Worm (Caenorhabditis elegans) whole organism, L2 larva: Measurements from ENCODE around the gene nspg-6.

Source experiments
- C34F6.9 ChIP-seq: fragments of 150-350 bp; optimal IDR thresholded peaks from 2 replicates; lab custom pipeline; 2014; ENCODE audit warnings: missing biosample characterization, missing genetic modification characterization
- F13H6.1 ChIP-seq: sonication (generic microtip); optimal IDR thresholded peaks from 2 replicates; lab custom pipeline; 2016; ENCODE audit warnings: missing genetic modification characterization, missing compliant biosample characterization
- R02D3.7 ChIP-seq: fragments of 150-350 bp; optimal IDR thresholded peaks from 2 replicates; lab custom pipeline; 2014; ENCODE audit warnings: missing biosample characterization, missing genetic modification characterization
- Y55F3AM.14 ChIP-seq: fragments of 200-800 bp; sonication (Bioruptor generic); optimal IDR thresholded peaks from 2 replicates; lab custom pipeline; 2018; ENCODE audit warnings: mild to moderate bottlenecking, missing genetic modification characterization, missing compliant biosample characterization
- alr-1 ChIP-seq: fragments of 150-350 bp; optimal IDR thresholded peaks from 2 replicates; lab custom pipeline; 2014; ENCODE audit warnings: missing biosample characterization, missing genetic modification characterization
- ama-1 ChIP-seq: fragments of 150-350 bp; optimal IDR thresholded peaks from 2 replicates; lab custom pipeline; 2018; ENCODE audit warnings: inconsistent platforms
- blmp-1 ChIP-seq: sonication (generic microtip); optimal IDR thresholded peaks from 2 replicates; lab custom pipeline; 2017; ENCODE audit warnings: missing genetic modification characterization, mild to moderate bottlenecking, missing compliant biosample characterization, antibody characterized with exemption, moderate library complexity; ENCODE audit not compliant: insufficient read depth
- ceh-16 ChIP-seq: fragments of 150-350 bp; optimal IDR thresholded peaks from 2 replicates; lab custom pipeline; 2014; ENCODE audit warnings: missing biosample characterization, missing genetic modification characterization
- ceh-82 ChIP-seq: fragments of 150-350 bp; optimal IDR thresholded peaks from 2 replicates; lab custom pipeline; 2014; ENCODE audit warnings: missing biosample characterization, missing genetic modification characterization
- crh-2 ChIP-seq: sonication (generic microtip); optimal IDR thresholded peaks from 2 replicates; lab custom pipeline; 2017; ENCODE audit warnings: missing biosample characterization, missing genetic modification characterization
- dmd-4 ChIP-seq: sonication (generic microtip); optimal IDR thresholded peaks from 2 replicates; lab custom pipeline; 2017; ENCODE audit warnings: missing biosample characterization, missing genetic modification characterization
- elt-1 ChIP-seq: fragments of 150-350 bp; optimal IDR thresholded peaks from 2 replicates; lab custom pipeline; 2014; ENCODE audit warnings: missing biosample characterization, missing genetic modification characterization
- fos-1 ChIP-seq: fragments of 150-350 bp; optimal IDR thresholded peaks from 2 replicates; lab custom pipeline; 2014; ENCODE audit warnings: missing biosample characterization, missing genetic modification characterization
- gmeb-1 ChIP-seq: fragments of 150-350 bp; optimal IDR thresholded peaks from 2 replicates; lab custom pipeline; 2014; ENCODE audit warnings: missing biosample characterization, missing genetic modification characterization
- lin-11 ChIP-seq: fragments of 150-350 bp; sonication (generic microtip); optimal IDR thresholded peaks from 2 replicates; lab custom pipeline; 2014; ENCODE audit warnings: missing biosample characterization, missing genetic modification characterization, inconsistent platforms, mixed read lengths
- lin-13 ChIP-seq: fragments of 150-350 bp; optimal IDR thresholded peaks from 2 replicates; lab custom pipeline; 2014; ENCODE audit warnings: missing biosample characterization, missing genetic modification reagents, missing genetic modification characterization
- lin-39 ChIP-seq: fragments of 150-350 bp; optimal IDR thresholded peaks from 2 replicates; lab custom pipeline; 2014; ENCODE audit warnings: missing biosample characterization, missing genetic modification reagents, missing genetic modification characterization
- lsy-2 ChIP-seq, 2 experiments: fragments of 150-350 bp in 1 of 2; sonication (generic microtip) in 1 of 2; optimal IDR thresholded peaks; 2 replicates each; lab custom pipeline; 2014 to 2017; ENCODE audit warnings: missing biosample characterization in 2 of 2, missing genetic modification characterization in 2 of 2
- mbf-1 ChIP-seq: sonication (generic microtip); optimal IDR thresholded peaks from 2 replicates; lab custom pipeline; 2017; ENCODE audit warnings: missing biosample characterization, missing genetic modification characterization
- mdl-1 ChIP-seq, 2 experiments: fragments of 150-350 bp in 1 of 2; sonication (generic microtip) in 1 of 2; optimal IDR thresholded peaks; 2 replicates each; lab custom pipeline; 2017; ENCODE audit warnings: missing biosample characterization in 2 of 2, missing genetic modification characterization in 2 of 2
- nhr-11 ChIP-seq: fragments of 150-350 bp; optimal IDR thresholded peaks from 2 replicates; lab custom pipeline; 2014; ENCODE audit warnings: missing biosample characterization, missing genetic modification characterization
- nhr-12 ChIP-seq: fragments of 150-350 bp; optimal IDR thresholded peaks from 2 replicates; lab custom pipeline; 2014; ENCODE audit warnings: missing biosample characterization, missing genetic modification characterization
- nhr-129 ChIP-seq: fragments of 150-350 bp; optimal IDR thresholded peaks from 2 replicates; lab custom pipeline; 2014; ENCODE audit warnings: missing biosample characterization, missing genetic modification characterization
- nhr-21 ChIP-seq: fragments of 150-350 bp; optimal IDR thresholded peaks from 2 replicates; lab custom pipeline; 2014; ENCODE audit warnings: missing biosample characterization, missing genetic modification characterization
- nhr-23 ChIP-seq: fragments of 150-350 bp; optimal IDR thresholded peaks from 2 replicates; lab custom pipeline; 2014; ENCODE audit warnings: missing biosample characterization, missing genetic modification reagents, missing genetic modification characterization
- nhr-25 ChIP-seq: fragments of 150-350 bp; sonication (generic microtip); optimal IDR thresholded peaks from 3 replicates; lab custom pipeline; 2014; ENCODE audit warnings: missing biosample characterization, missing genetic modification characterization
- nhr-6 ChIP-seq: fragments of 150-350 bp; optimal IDR thresholded peaks from 2 replicates; lab custom pipeline; 2014; ENCODE audit warnings: missing biosample characterization, missing genetic modification characterization
- nhr-77 ChIP-seq: fragments of 150-350 bp; optimal IDR thresholded peaks from 2 replicates; lab custom pipeline; 2014; ENCODE audit warnings: missing biosample characterization, missing genetic modification characterization
- sem-4 ChIP-seq: fragments of 150-350 bp; optimal IDR thresholded peaks from 2 replicates; lab custom pipeline; 2014; ENCODE audit warnings: missing biosample characterization, missing genetic modification reagents, missing genetic modification characterization
- snpc-4 ChIP-seq: fragments of 150-350 bp; optimal IDR thresholded peaks from 2 replicates; lab custom pipeline; 2014; ENCODE audit warnings: missing biosample characterization, missing genetic modification characterization
- unc-39 ChIP-seq: fragments of 150-350 bp; optimal IDR thresholded peaks from 2 replicates; lab custom pipeline; 2014; ENCODE audit warnings: missing biosample characterization, missing genetic modification characterization
- unc-55 ChIP-seq: fragments of 150-350 bp; sonication (generic microtip); optimal IDR thresholded peaks from 3 replicates; lab custom pipeline; 2014; ENCODE audit warnings: missing biosample characterization, missing genetic modification reagents, missing genetic modification characterization
- unc-62 ChIP-seq: fragments of 150-350 bp; optimal IDR thresholded peaks from 2 replicates; lab custom pipeline; 2014; ENCODE audit warnings: missing biosample characterization, missing genetic modification reagents, missing genetic modification characterization
- zag-1 ChIP-seq: fragments of 150-350 bp; optimal IDR thresholded peaks from 2 replicates; lab custom pipeline; 2014; ENCODE audit warnings: missing biosample characterization, missing genetic modification characterization
- ztf-1 ChIP-seq: fragments of 200-800 bp; sonication (Bioruptor generic); conservative IDR thresholded peaks from 2 replicates; pipeline ENCODE4 v1.3.6; 2022; ENCODE audit warnings: missing genetic modification characterization, missing compliant biosample characterization
- ztf-11 ChIP-seq: sonication (generic microtip); optimal IDR thresholded peaks from 2 replicates; lab custom pipeline; 2017; ENCODE audit warnings: missing biosample characterization, missing genetic modification characterization
- ztf-4 ChIP-seq: fragments of 150-350 bp; optimal IDR thresholded peaks from 2 replicates; lab custom pipeline; 2014; ENCODE audit warnings: missing biosample characterization, missing genetic modification characterization

Gene nspg-6

ce11 chrIII:7333906-7334531, 19.2 kb upstream of the nspg-6 start:
- TF ChIP-seq lsy-2 (tag; optimal IDR thresholded peaks at IDR 0.05; lab: Kevin White, UChicago): peak in 1 of 2 experiments; percentile 12
- TF ChIP-seq crh-2: peak; percentile 11
- peak; percentile 57 for TF ChIP-seq nhr-129 (tag; lab: Kevin White, UChicago)

ce11 chrIII:7331671-7332070, 16.9 kb upstream of the nspg-6 start:
- no peak for TF ChIP-seq F13H6.1 (tag; lab: Kevin White, UChicago)
- TF ChIP-seq nhr-23 (tag; lab: Kevin White, UChicago): no peak
- no peak for TF ChIP-seq ztf-4
- no peak for TF ChIP-seq ztf-1 (GFP tag; lab: Robert Waterston, UW)
- TF ChIP-seq C34F6.9 (tag; lab: Kevin White, UChicago): no peak
- no peak for TF ChIP-seq nhr-129 (tag; lab: Kevin White, UChicago)
- TF ChIP-seq unc-55 (GFP tag; lab: Kevin White, UChicago): no peak
- TF ChIP-seq nhr-11 (tag; lab: Kevin White, UChicago): no peak
- no peak for TF ChIP-seq Y55F3AM.14
- TF ChIP-seq blmp-1 (tag; lab: Kevin White, UChicago): no peak
- no peak for TF ChIP-seq unc-39
- TF ChIP-seq elt-1: no peak
- TF ChIP-seq gmeb-1: no peak
- no peak for TF ChIP-seq ztf-11 (tag; lab: Kevin White, UChicago)
- TF ChIP-seq sem-4: no peak
- TF ChIP-seq lin-39 (tag; lab: Kevin White, UChicago): no peak
- no peak for TF ChIP-seq alr-1 (tag; lab: Kevin White, UChicago)
- no peak for TF ChIP-seq ceh-82 (tag; lab: Kevin White, UChicago)
- TF ChIP-seq nhr-12: no peak

DNA sequence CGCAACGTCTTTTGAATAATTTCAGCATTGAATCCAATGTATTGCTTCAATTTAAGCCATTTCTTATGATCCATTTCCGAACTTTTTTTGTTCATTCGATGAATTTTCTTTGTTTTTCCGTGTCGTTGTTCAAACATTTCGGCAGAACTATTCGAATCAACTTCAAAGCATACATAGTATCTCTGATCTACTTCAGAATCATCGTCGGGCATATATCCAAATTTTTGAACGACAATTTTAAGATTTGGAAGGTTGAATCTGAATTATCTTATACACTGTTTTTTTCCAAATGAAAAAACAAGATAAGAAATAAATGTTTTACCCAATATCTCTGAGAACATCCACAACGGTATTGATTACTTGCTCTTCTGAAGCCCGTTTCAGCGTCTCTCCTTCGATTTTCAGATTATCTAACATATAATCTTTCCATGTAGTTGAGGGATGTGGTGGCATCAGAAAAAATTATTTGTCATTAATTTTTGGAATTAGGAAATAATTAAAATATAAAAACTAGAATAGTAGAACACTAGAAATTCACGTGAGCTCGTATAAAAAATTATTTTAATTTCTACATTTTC, 14.5 kb upstream of the nspg-6 start, which contains the start of gene lab-2:
lab-2 (minus strand) TSS at position 453 of the 578 bp plus-strand sequence.
- TF ChIP-seq blmp-1 (tag; lab: Kevin White, UChicago) (no peak), ztf-11 (tag; lab: Kevin White, UChicago) (no peak), mbf-1 (no peak), unc-62 (GFP tag; lab: Kevin White, UChicago) (no peak), nhr-21 (peak; percentile 30), crh-2 (peak; percentile 26), zag-1 (no peak), lsy-2 (tag; optimal IDR thresholded peaks at IDR 0.05; lab: Kevin White, UChicago) (peak in 1 of 2 experiments; percentile 29), C34F6.9 (tag; lab: Kevin White, UChicago) (no peak), unc-55 (GFP tag; lab: Kevin White, UChicago) (no peak), snpc-4 (tag; lab: Kevin White, UChicago) (no peak), ztf-4 (no peak), nhr-23 (tag; lab: Kevin White, UChicago) (no peak), nhr-129 (tag; lab: Kevin White, UChicago) (no peak), lin-11 (no peak), F13H6.1 (tag; lab: Kevin White, UChicago) (no peak), lin-39 (tag; lab: Kevin White, UChicago) (no peak), nhr-6 (no peak), nhr-25 (tag; lab: Kevin White, UChicago) (peak; percentile 48), ama-1 (peak; percentile 36), alr-1 (tag; lab: Kevin White, UChicago) (no peak), gmeb-1 (no peak), dmd-4 (no peak), nhr-77 (tag; lab: Kevin White, UChicago) (no peak), nhr-12 (no peak), mdl-1 (tag; optimal IDR thresholded peaks at IDR 0.05; lab: Kevin White, UChicago) (no peak), R02D3.7 (tag; lab: Kevin White, UChicago) (no peak), ceh-16 (tag; lab: Kevin White, UChicago) (no peak), lin-13 (no peak)

ce11 chrIII:7323331-7323730, 8.6 kb upstream of the nspg-6 start:
- TF ChIP-seq nhr-25 (tag; lab: Kevin White, UChicago): no peak
- peak; percentile 57 for TF ChIP-seq fos-1 (tag; lab: Kevin White, UChicago)
